Worm (Caenorhabditis elegans) whole organism, L2 larva: ENCODE data around the gene nhr-109.

ENCODE experiments used
- ceh-82 ChIP-seq: fragments of 150-350 bp; optimal IDR thresholded peaks from 2 replicates; lab custom pipeline; 2014; ENCODE audit warnings: missing biosample characterization, missing genetic modification characterization
- sma-9 ChIP-seq, 2 experiments: fragments of 150-350 bp in 1 of 2; sonication (generic microtip) in 1 of 2; optimal IDR thresholded peaks; 2 replicates each; lab custom pipeline; 2014 to 2016; ENCODE audit warnings: missing genetic modification characterization in 2 of 2, mild to moderate bottlenecking in 1 of 2, missing biosample characterization in 1 of 2, missing compliant biosample characterization in 1 of 2, missing genetic modification reagents in 1 of 2, moderate library complexity in 1 of 2

Gene nhr-109

DNA sequence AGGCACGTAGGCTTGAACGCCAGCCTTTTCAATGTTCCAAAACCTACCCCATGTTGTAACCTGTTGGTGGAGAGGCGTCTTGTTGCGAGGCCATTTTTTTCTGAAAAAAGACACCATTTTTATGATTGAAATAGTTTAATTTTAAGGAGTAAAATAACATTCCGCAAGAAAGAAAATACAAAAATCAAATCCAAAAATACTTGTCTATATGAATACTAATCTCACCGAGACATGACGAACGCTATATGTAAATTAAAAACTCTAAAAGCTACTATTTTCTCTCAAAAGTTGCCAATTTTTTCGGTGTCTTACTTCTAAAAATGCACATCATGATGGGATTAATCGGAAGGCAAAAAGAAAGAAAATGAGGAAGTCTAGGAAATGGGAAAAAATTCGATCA, 48.9 kb downstream of the nhr-109 start, which contains the start of gene T05C1.2:
Gene T05C1.2 (minus strand): TSS at position 101 of the 400 bp plus-strand sequence.
- TF ChIP-seq ceh-82 (tag; lab: Kevin White, UChicago) (no peak), sma-9 (GFP tag; optimal IDR thresholded peaks at IDR 0.05; lab: Kevin White, UChicago) (no peak), sma-9 (tag; optimal IDR thresholded peaks at IDR 0.05; lab: Kevin White, UChicago) (no peak)
- TF ChIP-seq, all 48 proteins: peak for 0
